Fruit fly (Drosophila melanogaster): ENCODE results near the gene CG1529.

The CG1529 gene

dm6 chrX:21064927-21065326 lies 33.2 kb upstream of the CG1529 start (continued):
- peak; percentile 72 to 79 for TF ChIP-seq ss (GFP tag; optimal IDR thresholded peaks at IDR 0.05)
- peak; percentile 97 for TF ChIP-seq topi (GFP tag; optimal IDR thresholded peaks at IDR 0.05)
- peak; percentile 95 for TF ChIP-seq CG6854 (GFP tag; optimal IDR thresholded peaks at IDR 0.05)
- peak; percentile 91 for TF ChIP-seq CG15336 (GFP tag; IDR thresholded peaks at IDR 0.05)
- TF ChIP-seq Sox15 (GFP tag; optimal IDR thresholded peaks at IDR 0.05): peak; percentile 92
- TF ChIP-seq Sox14 (GFP tag; optimal IDR thresholded peaks at IDR 0.05): peak; percentile 93
- peak; percentile 95 for TF ChIP-seq vri (GFP tag; optimal IDR thresholded peaks at IDR 0.05)
- peak; percentile 97 for TF ChIP-seq esn (GFP tag; optimal IDR thresholded peaks at IDR 0.05)
- TF ChIP-seq Met (GFP tag; optimal IDR thresholded peaks at IDR 0.05): peak; percentile 96
- TF ChIP-seq CG6276 (GFP tag; optimal IDR thresholded peaks at IDR 0.05): peak; percentile 80
- peak; percentile 67 for TF ChIP-seq dsx (GFP tag; optimal IDR thresholded peaks at IDR 0.05; ENCODE audit: poor library complexity, severe bottlenecking)
- TF ChIP-seq CG16779 (tag; optimal IDR thresholded peaks at IDR 0.05): peak; percentile 85
- peak; percentile 71 to 78 for TF ChIP-seq salr (GFP tag; optimal IDR thresholded peaks at IDR 0.05)
- TF ChIP-seq dac (GFP tag; optimal IDR thresholded peaks at IDR 0.05): peak; percentile 60
- peak; percentile 75 for TF ChIP-seq Ets96B (tag; optimal IDR thresholded peaks at IDR 0.05)
- peak; percentile 92 for TF ChIP-seq CG11902 (GFP tag; optimal IDR thresholded peaks at IDR 0.05)
- TF ChIP-seq CG7368 (GFP tag; optimal IDR thresholded peaks at IDR 0.05): peak; percentile 89
- TF ChIP-seq CG4318 (GFP tag; optimal IDR thresholded peaks at IDR 0.05): peak; percentile 65
- peak; percentile 82 for TF ChIP-seq Blimp-1 (GFP tag; optimal IDR thresholded peaks at IDR 0.05)
- peak; percentile 96 for TF ChIP-seq Smox (GFP tag; optimal IDR thresholded peaks at IDR 0.05)
- TF ChIP-seq CG11762 (GFP tag; optimal IDR thresholded peaks at IDR 0.05; ENCODE audit: insufficient read depth): peak; percentile 86
- peak; percentile 86 for TF ChIP-seq Eip93F (GFP tag; optimal IDR thresholded peaks at IDR 0.05)
- peak; percentile 88 for TF ChIP-seq CG8319 (GFP tag; optimal IDR thresholded peaks at IDR 0.05)
- peak; percentile 80 for TF ChIP-seq fd85E (GFP tag; optimal IDR thresholded peaks at IDR 0.05)
- peak; percentile 85 for TF ChIP-seq CG10669 (GFP tag; optimal IDR thresholded peaks at IDR 0.05)
- TF ChIP-seq Ets21C (GFP tag; optimal IDR thresholded peaks at IDR 0.05): peak; percentile 96
- TF ChIP-seq CG10631 (GFP tag; optimal IDR thresholded peaks at IDR 0.05): peak; percentile 82
- peak; percentile 91 for TF ChIP-seq CG34406 (GFP tag; optimal IDR thresholded peaks at IDR 0.05)
- TF ChIP-seq CG6808 (GFP tag; optimal IDR thresholded peaks at IDR 0.05): peak; percentile 80
- peak; percentile 42 for TF ChIP-seq Hr38 (GFP tag; optimal IDR thresholded peaks at IDR 0.05)
- TF ChIP-seq lz (GFP tag; optimal IDR thresholded peaks at IDR 0.05): peak; percentile 96
- TF ChIP-seq Lpt (GFP tag; optimal IDR thresholded peaks at IDR 0.05): peak; percentile 83
- peak; percentile 11 for TF ChIP-seq fkh (GFP tag; optimal IDR thresholded peaks at IDR 0.05)

- TF ChIP-seq CG6808 (GFP tag; optimal IDR thresholded peaks at IDR 0.05): no peak
- peak; percentile 23 for TF ChIP-seq svp (GFP tag)
These were observed 28.8 kb upstream of the CG1529 start for dm6 chrX:21060579-21060978.

- TF ChIP-seq CG1621 (tag; optimal IDR thresholded peaks at IDR 0.05) (peak; percentile 71), Ets96B (tag; optimal IDR thresholded peaks at IDR 0.05) (peak; percentile 65), CG8119 (GFP tag; IDR thresholded peaks at IDR 0.05) (peak; percentile 81), net (GFP tag; optimal IDR thresholded peaks at IDR 0.05) (peak; percentile 80), CG8319 (GFP tag; optimal IDR thresholded peaks at IDR 0.05) (peak; percentile 79), Eip93F (GFP tag; optimal IDR thresholded peaks at IDR 0.05) (peak; percentile 14), Sox15 (GFP tag; optimal IDR thresholded peaks at IDR 0.05) (peak; percentile 79), Sox14 (GFP tag; optimal IDR thresholded peaks at IDR 0.05) (peak; percentile 91), CG11762 (GFP tag; optimal IDR thresholded peaks at IDR 0.05; ENCODE audit: insufficient read depth) (peak; percentile 64), svp (GFP tag) (peak; percentile 96), CG32006 (GFP tag; optimal IDR thresholded peaks at IDR 0.05) (peak; percentile 84), Hr4 (GFP tag; optimal IDR thresholded peaks at IDR 0.05) (peak; percentile 79), CG16779 (tag; optimal IDR thresholded peaks at IDR 0.05) (peak; percentile 65), pdm3 (GFP tag; optimal IDR thresholded peaks at IDR 0.05) (peak; percentile 88), dsx (GFP tag; optimal IDR thresholded peaks at IDR 0.05; ENCODE audit: poor library complexity, severe bottlenecking) (peak; percentile 66), ss (GFP tag; optimal IDR thresholded peaks at IDR 0.05) (peak; percentile 60 to 63), CG6808 (GFP tag; optimal IDR thresholded peaks at IDR 0.05) (peak; percentile 71), CG6163 (GFP tag; IDR thresholded peaks at IDR 0.05) (peak; percentile 88), CG31627 (GFP tag; optimal IDR thresholded peaks at IDR 0.05) (peak; percentile 89), lz (GFP tag; optimal IDR thresholded peaks at IDR 0.05) (peak; percentile 91), Ets21C (GFP tag; optimal IDR thresholded peaks at IDR 0.05) (peak; percentile 75), Hr38 (GFP tag; optimal IDR thresholded peaks at IDR 0.05) (no peak), Blimp-1 (GFP tag; optimal IDR thresholded peaks at IDR 0.05) (peak; percentile 59), CG10669 (GFP tag; optimal IDR thresholded peaks at IDR 0.05) (peak; percentile 73), CG3032 (tag; optimal IDR thresholded peaks at IDR 0.05) (peak; percentile 63), eg (GFP tag; IDR thresholded peaks at IDR 0.05) (peak; percentile 84), fkh (GFP tag; optimal IDR thresholded peaks at IDR 0.05) (peak; percentile 8), CG6792 (GFP tag; optimal IDR thresholded peaks at IDR 0.05) (peak; percentile 89), dac (GFP tag; optimal IDR thresholded peaks at IDR 0.05) (peak; percentile 67)
These were observed 27.2 kb upstream of the CG1529 start for dm6 chrX:21058991-21059390.
